Worm (Caenorhabditis elegans): Measurements from ENCODE around the gene comt-2.

- TF ChIP-seq unc-86 (tag; optimal IDR thresholded peaks at IDR 0.05) = no peak
- no peak for TF ChIP-seq mdl-1 (tag; optimal IDR thresholded peaks at IDR 0.05)
- TF ChIP-seq snpc-4 (tag; optimal IDR thresholded peaks at IDR 0.05) = no peak
- TF ChIP-seq jun-1 (tag; optimal IDR thresholded peaks at IDR 0.05) = no peak
- TF ChIP-seq lin-13 (GFP tag; optimal IDR thresholded peaks at IDR 0.05) = no peak
- TF ChIP-seq mab-9 (GFP tag; IDR thresholded peaks at IDR 0.05) = no peak
- TF ChIP-seq dsc-1 (tag; optimal IDR thresholded peaks at IDR 0.05) = no peak
- no peak for TF ChIP-seq unc-62 (GFP tag; optimal IDR thresholded peaks at IDR 0.05)
- no peak for TF ChIP-seq lsy-2 (tag; optimal IDR thresholded peaks at IDR 0.05)
- no peak for TF ChIP-seq ceh-63 (GFP tag; optimal IDR thresholded peaks at IDR 0.05)
- no peak for TF ChIP-seq mep-1 (tag; optimal IDR thresholded peaks at IDR 0.05)
- no peak for TF ChIP-seq nhr-77 (tag; optimal IDR thresholded peaks at IDR 0.05)
- no peak for TF ChIP-seq nhr-28 (tag; optimal IDR thresholded peaks at IDR 0.05)
- TF ChIP-seq ztf-11 (tag; optimal IDR thresholded peaks at IDR 0.05) = no peak
Observed at ce11 chrV:16483681-16484080, 10.6 kb downstream of the comt-2 start, which contains the start of gene srh-139.
